Worm (Caenorhabditis elegans) whole organism, late embryonic: Measurements from ENCODE around the gene C49F8.1.

Experiments used
- Y22D7AL.16 ChIP-seq: sonication (generic microtip); optimal IDR thresholded peaks from 2 replicates; lab custom pipeline; 2016; ENCODE audit warnings: missing genetic modification characterization, missing compliant biosample characterization
- elt-4 ChIP-seq: sonication (generic microtip); optimal IDR thresholded peaks from 2 replicates; lab custom pipeline; 2016; ENCODE audit warnings: missing genetic modification characterization, missing compliant biosample characterization
- pag-3 ChIP-seq: sonication (generic microtip); optimal IDR thresholded peaks from 2 replicates; lab custom pipeline; 2016; ENCODE audit warnings: missing compliant biosample characterization, missing genetic modification characterization, borderline replicate concordance
- pros-1 ChIP-seq: fragments of 150-350 bp; optimal IDR thresholded peaks from 2 replicates; lab custom pipeline; 2014; ENCODE audit warnings: missing biosample characterization, missing genetic modification reagents, missing genetic modification characterization
- ref-2 ChIP-seq: sonication (generic microtip); optimal IDR thresholded peaks from 2 replicates; lab custom pipeline; 2016; ENCODE audit warnings: missing genetic modification characterization, missing compliant biosample characterization
- sox-4 ChIP-seq: sonication (generic microtip); optimal IDR thresholded peaks from 2 replicates; lab custom pipeline; 2017; ENCODE audit warnings: mild to moderate bottlenecking, missing genetic modification characterization, inconsistent platforms, missing compliant biosample characterization
- ttx-3 ChIP-seq: sonication (generic microtip); optimal IDR thresholded peaks from 2 replicates; lab custom pipeline; 2016; ENCODE audit warnings: missing genetic modification reagents, missing genetic modification characterization, missing compliant biosample characterization

Gene C49F8.1

ce11 chrX:13317532-13317931 is 47.3 kb downstream of the C49F8.1 start:
- TF ChIP-seq Y22D7AL.16 (tag; lab: Kevin White, UChicago) (no peak), pros-1 (tag; lab: Kevin White, UChicago) (no peak), ref-2 (tag; lab: Kevin White, UChicago) (no peak), sox-4 (tag; lab: Kevin White, UChicago) (no peak), elt-4 (no peak)

ce11 chrX:13315093-13315492 is 49.7 kb downstream of the C49F8.1 start:
- TF ChIP-seq pag-3 (tag; lab: Kevin White, UChicago) (no peak), ttx-3 (tag; lab: Kevin White, UChicago) (no peak)
